Fruit fly (Drosophila melanogaster) whole organism, embryonic: Measurements from ENCODE around the gene Bub1.

Experiments
- Asciz ChIP-seq: fragments of 200-800 bp; sonication (Bioruptor generic); optimal IDR thresholded peaks from 2 replicates; lab custom pipeline; 2017; ENCODE audit warnings: missing biosample characterization, mild to moderate bottlenecking, missing genetic modification characterization, missing genetic modification reagents
- CG1024 ChIP-seq: fragments of 200-800 bp; sonication (Bioruptor generic); IDR thresholded peaks from 2 replicates; pipeline ENCODE4 v1.3.6; 2022; ENCODE audit warnings: missing biosample characterization, missing genetic modification characterization
- CG11093 ChIP-seq: fragments of 200-800 bp; sonication (Bioruptor generic); IDR thresholded peaks from 3 replicates; pipeline ENCODE4 v1.3.6; 2022; ENCODE audit warnings: missing biosample characterization, missing genetic modification characterization
- CG12236 ChIP-seq: fragments of 200-800 bp; sonication (Bioruptor generic); optimal IDR thresholded peaks from 2 replicates; lab custom pipeline; 2016; ENCODE audit warnings: missing biosample characterization, missing genetic modification characterization
- CG12769 ChIP-seq: fragments of 200-800 bp; sonication (Bioruptor generic); optimal IDR thresholded peaks from 2 replicates; lab custom pipeline; 2019; ENCODE audit warnings: missing biosample characterization, mild to moderate bottlenecking, missing genetic modification characterization, moderate library complexity
- CG16815 ChIP-seq: fragments of 200-800 bp; sonication (Bioruptor generic); optimal IDR thresholded peaks from 3 replicates; lab custom pipeline; 2017; ENCODE audit warnings: missing biosample characterization, mild to moderate bottlenecking, missing genetic modification characterization
- CG16863 ChIP-seq: fragments of 200-800 bp; sonication (Bioruptor generic); optimal IDR thresholded peaks from 3 replicates; lab custom pipeline; 2016; ENCODE audit warnings: missing biosample characterization, missing genetic modification characterization
- CG2889 ChIP-seq: fragments of 200-800 bp; sonication (Bioruptor generic); IDR thresholded peaks from 3 replicates; pipeline ENCODE4 v1.3.6; 2022; ENCODE audit warnings: missing biosample characterization, missing genetic modification characterization
- CG33557 ChIP-seq: fragments of 200-800 bp; sonication (Bioruptor generic); optimal IDR thresholded peaks from 2 replicates; lab custom pipeline; 2019; ENCODE audit warnings: missing biosample characterization, mild to moderate bottlenecking, missing genetic modification characterization, moderate library complexity
- CG4360 ChIP-seq: fragments of 200-800 bp; sonication (Bioruptor generic); IDR thresholded peaks from 2 replicates; pipeline ENCODE4 v1.3.6; 2022; ENCODE audit warnings: missing biosample characterization, missing genetic modification characterization
- CG4707 ChIP-seq: fragments of 200-800 bp; sonication (Bioruptor generic); optimal IDR thresholded peaks from 2 replicates; lab custom pipeline; 2018; ENCODE audit warnings: missing biosample characterization, mild to moderate bottlenecking, missing genetic modification characterization, moderate library complexity
- CG6175 ChIP-seq: fragments of 200-800 bp; sonication (Bioruptor generic); IDR thresholded peaks from 3 replicates; pipeline ENCODE4 v1.3.6; 2022; ENCODE audit warnings: missing biosample characterization, missing genetic modification characterization
- CG6254 ChIP-seq: fragments of 200-800 bp; sonication (Bioruptor generic); optimal IDR thresholded peaks from 3 replicates; lab custom pipeline; 2017; ENCODE audit warnings: mild to moderate bottlenecking, missing biosample characterization, missing genetic modification reagents, missing genetic modification characterization
- CG8765 ChIP-seq: fragments of 200-800 bp; sonication (Bioruptor generic); IDR thresholded peaks from 2 replicates; pipeline ENCODE4 v1.3.6; 2022; ENCODE audit warnings: missing biosample characterization, missing genetic modification characterization
- CG9817 ChIP-seq: fragments of 200-800 bp; sonication (Bioruptor generic); optimal IDR thresholded peaks from 2 replicates; lab custom pipeline; 2018; ENCODE audit warnings: missing biosample characterization, mild to moderate bottlenecking, missing genetic modification characterization, moderate library complexity
- CrebB ChIP-seq: fragments of 200-800 bp; sonication (Bioruptor generic); optimal IDR thresholded peaks from 3 replicates; lab custom pipeline; 2018; ENCODE audit warnings: missing biosample characterization, mild to moderate bottlenecking, missing genetic modification characterization
- Dp ChIP-seq: fragments of 200-800 bp; sonication (Bioruptor generic); optimal IDR thresholded peaks from 2 replicates; lab custom pipeline; 2018; ENCODE audit warnings: missing biosample characterization, mild to moderate bottlenecking, missing genetic modification characterization, moderate library complexity
- Drgx ChIP-seq: fragments of 200-800 bp; sonication (Bioruptor generic); IDR thresholded peaks from 2 replicates; pipeline ENCODE4 v1.3.6; 2022; ENCODE audit warnings: missing biosample characterization, missing genetic modification characterization
- Ets97D ChIP-seq: fragments of 200-800 bp; sonication (Bioruptor generic); optimal IDR thresholded peaks from 3 replicates; lab custom pipeline; 2016; ENCODE audit warnings: missing biosample characterization, missing genetic modification characterization
- Fer1 ChIP-seq: fragments of 200-800 bp; sonication (Bioruptor generic); optimal IDR thresholded peaks from 2 replicates; lab custom pipeline; 2017; ENCODE audit warnings: missing biosample characterization, mild to moderate bottlenecking, missing genetic modification characterization
- Fer3 ChIP-seq: fragments of 200-800 bp; sonication (Bioruptor generic); optimal IDR thresholded peaks from 2 replicates; lab custom pipeline; 2018; ENCODE audit warnings: missing biosample characterization, mild to moderate bottlenecking, missing genetic modification characterization, moderate library complexity
- Hey ChIP-seq: fragments of 200-800 bp; sonication (Bioruptor generic); optimal IDR thresholded peaks from 3 replicates; lab custom pipeline; 2018; ENCODE audit warnings: missing biosample characterization, mild to moderate bottlenecking, missing genetic modification characterization
- Hr39 ChIP-seq: fragments of >200 bp; optimal IDR thresholded peaks from 2 replicates; lab custom pipeline; 2017
- Hr51 ChIP-seq, 2 experiments: fragments of 200-800 bp; sonication (Bioruptor generic); optimal IDR thresholded peaks; 2 replicates in 1 of 2; 3 replicates in 1 of 2; lab custom pipeline; 2016 to 2018; ENCODE audit warnings: missing biosample characterization in 2 of 2, missing genetic modification characterization in 2 of 2, mild to moderate bottlenecking in 1 of 2, moderate library complexity in 1 of 2
- Kr ChIP-seq: fragments of 200-800 bp; sonication (Bioruptor generic); optimal IDR thresholded peaks from 2 replicates; lab custom pipeline; 2017; ENCODE audit warnings: missing biosample characterization, mild to moderate bottlenecking, missing genetic modification characterization
- MESR4 ChIP-seq: fragments of 200-800 bp; sonication (Bioruptor generic); optimal IDR thresholded peaks from 2 replicates; lab custom pipeline; 2018; ENCODE audit warnings: missing biosample characterization, mild to moderate bottlenecking, missing genetic modification characterization, moderate library complexity
- NfI ChIP-seq: fragments of 200-800 bp; sonication (Bioruptor generic); optimal IDR thresholded peaks from 3 replicates; lab custom pipeline; 2018; ENCODE audit warnings: missing biosample characterization, mild to moderate bottlenecking, missing genetic modification characterization, moderate library complexity
- Rx ChIP-seq: fragments of 200-800 bp; sonication (Bioruptor generic); IDR thresholded peaks from 2 replicates; pipeline ENCODE4 v1.3.6; 2022; ENCODE audit warnings: missing biosample characterization, missing genetic modification characterization
- Sox100B ChIP-seq: fragments of 200-800 bp; sonication (Bioruptor generic); optimal IDR thresholded peaks from 3 replicates; lab custom pipeline; 2018; ENCODE audit warnings: missing biosample characterization, mild to moderate bottlenecking, missing genetic modification characterization
- Sry-δ ChIP-seq: fragments of 200-800 bp; sonication (Bioruptor generic); optimal IDR thresholded peaks from 2 replicates; lab custom pipeline; 2016; ENCODE audit warnings: missing biosample characterization, missing genetic modification characterization
- Stat92E ChIP-seq, 3 experiments: fragments of >200 bp in 2 of 3; fragments of 200-800 bp in 1 of 3; sonication (Bioruptor generic) in 1 of 3; optimal IDR thresholded peaks; 2 replicates each; lab custom pipeline; 2017 to 2019; ENCODE audit warnings: missing biosample characterization in 3 of 3, missing genetic modification characterization in 3 of 3, mild to moderate bottlenecking in 1 of 3, moderate library complexity in 1 of 3
- Trl ChIP-seq, 3 experiments: fragments of >200 bp in 2 of 3; fragments of 200-800 bp in 1 of 3; sonication (Bioruptor generic) in 1 of 3; optimal IDR thresholded peaks; 2 replicates in 1 of 3; 3 replicates in 2 of 3; lab custom pipeline; 2016 to 2017; ENCODE audit warnings: missing biosample characterization in 1 of 3, missing genetic modification characterization in 1 of 3
- Xbp1 ChIP-seq: fragments of 200-800 bp; sonication (Bioruptor generic); optimal IDR thresholded peaks from 3 replicates; lab custom pipeline; 2016; ENCODE audit warnings: missing biosample characterization, mild to moderate bottlenecking, missing genetic modification characterization
- ab ChIP-seq: fragments of 200-800 bp; sonication (Bioruptor generic); optimal IDR thresholded peaks from 2 replicates; lab custom pipeline; 2016; ENCODE audit warnings: missing biosample characterization, missing genetic modification characterization
- ara ChIP-seq: fragments of 200-800 bp; sonication (Bioruptor generic); IDR thresholded peaks from 2 replicates; pipeline ENCODE4 v1.3.6; 2022; ENCODE audit warnings: missing biosample characterization, missing genetic modification characterization
- br ChIP-seq: fragments of >200 bp; optimal IDR thresholded peaks from 2 replicates; lab custom pipeline; 2017
- crp ChIP-seq, 2 experiments: fragments of 200-800 bp; sonication (Bioruptor generic); optimal IDR thresholded peaks; 2 replicates in 1 of 2; 3 replicates in 1 of 2; lab custom pipeline; 2017; ENCODE audit warnings: missing biosample characterization in 2 of 2, missing genetic modification characterization in 2 of 2, mild to moderate bottlenecking in 1 of 2, moderate library complexity in 1 of 2
- dati ChIP-seq: fragments of 200-800 bp; sonication (Bioruptor generic); IDR thresholded peaks from 2 replicates; pipeline ENCODE4 v1.3.6; 2022; ENCODE audit warnings: missing biosample characterization, missing genetic modification characterization
- ems ChIP-seq: fragments of 200-800 bp; sonication (Bioruptor generic); optimal IDR thresholded peaks from 3 replicates; lab custom pipeline; 2016; ENCODE audit warnings: missing biosample characterization, missing genetic modification characterization
- eyg ChIP-seq: fragments of 200-800 bp; sonication (Bioruptor generic); optimal IDR thresholded peaks from 3 replicates; lab custom pipeline; 2016; ENCODE audit warnings: missing biosample characterization, missing genetic modification characterization
- kah ChIP-seq: fragments of 200-800 bp; sonication (Bioruptor generic); optimal IDR thresholded peaks from 2 replicates; lab custom pipeline; 2018; ENCODE audit warnings: missing biosample characterization, mild to moderate bottlenecking, missing genetic modification characterization
- maf-S ChIP-seq: fragments of 200-800 bp; sonication (Bioruptor generic); optimal IDR thresholded peaks from 2 replicates; lab custom pipeline; 2016; ENCODE audit warnings: missing biosample characterization, missing genetic modification characterization
- onecut ChIP-seq: fragments of 200-800 bp; sonication (Bioruptor generic); IDR thresholded peaks from 2 replicates; pipeline ENCODE4 v1.3.6; 2022; ENCODE audit warnings: missing biosample characterization, missing genetic modification characterization
- pan ChIP-seq, 4 experiments: fragments of >200 bp in 3 of 4; fragments of 200-800 bp in 1 of 4; sonication (Bioruptor generic) in 1 of 4; optimal IDR thresholded peaks in 3 of 4; IDR thresholded peaks in 1 of 4; 2 replicates each; pipeline versions ENCODE4 v1.3.6 to Lab custom; 2017 to 2022; ENCODE audit warnings: missing biosample characterization in 2 of 4, missing genetic modification characterization in 2 of 4, mixed read lengths in 1 of 4
- peb ChIP-seq: fragments of 200-800 bp; sonication (Bioruptor generic); IDR thresholded peaks from 2 replicates; pipeline ENCODE4 v1.3.6; 2022; ENCODE audit warnings: missing biosample characterization, missing genetic modification characterization
- pros ChIP-seq: fragments of 200-800 bp; sonication (Bioruptor generic); optimal IDR thresholded peaks from 3 replicates; lab custom pipeline; 2019; ENCODE audit warnings: missing biosample characterization, mild to moderate bottlenecking, missing genetic modification characterization, moderate library complexity
- shn ChIP-seq: fragments of 200-800 bp; sonication (Bioruptor generic); optimal IDR thresholded peaks from 3 replicates; lab custom pipeline; 2016; ENCODE audit warnings: missing biosample characterization, missing genetic modification characterization
- tgo ChIP-seq: fragments of 200-800 bp; sonication (Bioruptor generic); IDR thresholded peaks from 3 replicates; pipeline ENCODE4 v1.3.6; 2022; ENCODE audit warnings: missing biosample characterization, missing genetic modification characterization

The Bub1 gene

DNA sequence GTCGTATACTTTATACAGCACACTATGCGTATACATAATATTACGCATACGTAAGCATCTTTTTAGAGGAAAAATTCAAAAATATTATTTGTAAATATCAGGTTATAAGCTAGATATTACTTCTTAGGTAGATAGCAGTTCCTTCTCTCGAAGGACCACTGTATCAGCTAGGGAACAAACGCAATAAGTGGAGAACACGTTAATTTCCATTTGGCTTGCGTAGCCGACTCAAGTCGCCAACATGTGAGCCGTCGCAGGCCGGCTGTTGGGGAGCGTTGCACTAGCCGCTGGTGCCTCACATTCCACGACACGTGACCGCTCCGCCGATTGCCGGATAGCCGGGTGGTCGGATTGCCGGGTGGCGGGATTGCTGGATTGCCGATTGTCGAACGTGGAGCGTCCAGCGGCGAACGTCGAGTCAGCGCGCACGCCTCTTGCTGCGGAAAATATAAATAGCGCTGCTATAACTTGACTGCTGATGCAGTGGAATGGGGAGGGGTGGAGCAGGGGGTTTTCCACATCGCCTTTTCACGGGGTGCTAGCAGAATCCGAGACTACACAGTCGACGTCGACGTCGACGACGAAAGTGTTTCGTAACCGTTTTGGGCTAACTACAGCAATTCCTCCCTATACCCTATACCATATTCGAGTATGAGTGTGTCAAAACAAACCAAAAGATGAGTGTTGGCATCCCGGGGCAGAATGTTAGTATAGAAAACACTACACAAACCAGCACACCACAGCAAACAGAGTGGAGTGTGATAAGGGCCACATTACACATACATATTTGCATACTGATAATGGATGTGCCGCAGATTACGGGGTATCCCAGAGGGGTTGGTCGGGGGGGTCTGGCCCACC, 24.6 kb downstream of the Bub1 start (continued):
- TF ChIP-seq ems (no peak), kah (GFP tag; lab: Kevin White, UChicago) (no peak), shn (GFP tag; lab: Kevin White, UChicago) (no peak), Hr51 (GFP tag; optimal IDR thresholded peaks at IDR 0.05; lab: Kevin White, UChicago) (no peak), Fer3 (tag; lab: Kevin White, UChicago) (no peak), Rx (GFP tag; lab: Robert Waterston, UW) (no peak), CG6254 (GFP tag; lab: Kevin White, UChicago) (peak; percentile 29), CG9817 (no peak), CG4360 (0 out of 2 replicates have a peak, but pooled peaks have one; percentile 20), Fer1 (GFP tag; lab: Kevin White, UChicago) (peak; percentile 19), tgo (GFP tag; lab: Robert Waterston, UW) (no peak), Sox100B (GFP tag; lab: Kevin White, UChicago) (peak; percentile 11), Sry-δ (GFP tag; lab: Kevin White, UChicago) (no peak), Dp (GFP tag; lab: Kevin White, UChicago) (no peak), peb (no peak), ara (GFP tag; lab: Robert Waterston, UW) (peak; percentile 42; the same call in 1 of the 2 replicates), Hey (tag; lab: Kevin White, UChicago) (no peak), CG33557 (GFP tag; lab: Kevin White, UChicago) (no peak), CG11093 (GFP tag; lab: Robert Waterston, UW) (no peak), CG4707 (GFP tag; lab: Kevin White, UChicago) (no peak), pros (GFP tag; lab: Kevin White, UChicago) (no peak), br (lab: Kevin White, UChicago) (no peak), ab (GFP tag; lab: Kevin White, UChicago) (no peak), CG2889 (no peak), CrebB (tag; lab: Kevin White, UChicago) (no peak), CG12769 (peak; percentile 61), maf-S (no peak), Hr39 (lab: Kevin White, UChicago) (no peak), Drgx (GFP tag; lab: Robert Waterston, UW) (peak; percentile 34; the same call in 1 of the 2 replicates), CG16815 (no peak), onecut (GFP tag; lab: Robert Waterston, UW) (peak; percentile 21; the same call in 1 of the 2 replicates), crp (GFP tag; optimal IDR thresholded peaks at IDR 0.05; lab: Kevin White, UChicago) (no peak), Stat92E (GFP tag; optimal IDR thresholded peaks at IDR 0.05; lab: Kevin White, UChicago) (no peak), Trl (optimal IDR thresholded peaks at IDR 0.05; lab: Kevin White, UChicago) (no peak), Trl (GFP tag; optimal IDR thresholded peaks at IDR 0.05; lab: Kevin White, UChicago) (no peak), CG12236 (no peak), CG1024 (GFP tag; lab: Robert Waterston, UW) (no peak), pan (optimal IDR thresholded peaks at IDR 0.05; lab: Kevin White, UChicago) (no peak), pan (GFP tag; optimal IDR thresholded peaks at IDR 0.05 in 1 of 2, IDR thresholded peaks at IDR 0.05 in 1 of 2) (no peak), eyg (no peak), CG8765 (GFP tag; lab: Robert Waterston, UW) (no peak), Ets97D (GFP tag; lab: Kevin White, UChicago) (no peak), Kr (GFP tag; lab: Kevin White, UChicago) (no peak), Xbp1 (GFP tag; lab: Kevin White, UChicago) (no peak), NfI (no peak), MESR4 (no peak), Asciz (peak; percentile 37), CG6175 (GFP tag; lab: Robert Waterston, UW) (0 out of 3 replicates have a peak, but pooled peaks have one; percentile 7), CG16863 (GFP tag; lab: Kevin White, UChicago) (no peak), dati (GFP tag; lab: Robert Waterston, UW) (no peak)
